Worm (Caenorhabditis elegans) whole organism, young adult: ENCODE results near the gene clec-2.

Source experiments
- F10E7.11 ChIP-seq: sonication (generic microtip); optimal IDR thresholded peaks from 2 replicates; lab custom pipeline; 2017; ENCODE audit warnings: mild to moderate bottlenecking, missing genetic modification characterization, moderate library complexity, missing compliant biosample characterization
- F22D6.2 ChIP-seq: sonication (generic microtip); optimal IDR thresholded peaks from 2 replicates; lab custom pipeline; 2016; ENCODE audit warnings: mild to moderate bottlenecking, missing genetic modification characterization, missing compliant biosample characterization
- F33H1.4 ChIP-seq: fragments of 200-800 bp; sonication (Bioruptor generic); IDR thresholded peaks from 2 replicates; pipeline ENCODE4 v1.3.6; 2022; ENCODE audit warnings: missing genetic modification reagents, missing genetic modification characterization, missing compliant biosample characterization
- F39B2.1 ChIP-seq: fragments of 200-800 bp; sonication (Bioruptor generic); IDR thresholded peaks from 2 replicates; pipeline ENCODE4 v1.3.6; 2022; ENCODE audit warnings: missing genetic modification reagents, missing genetic modification characterization, missing compliant biosample characterization
- F55B11.4 ChIP-seq: sonication (generic microtip); optimal IDR thresholded peaks from 2 replicates; lab custom pipeline; 2016; ENCODE audit warnings: missing compliant biosample characterization, missing genetic modification characterization, borderline replicate concordance; ENCODE audit not compliant: insufficient read depth
- T07F8.4 ChIP-seq: sonication (generic microtip); optimal IDR thresholded peaks from 2 replicates; lab custom pipeline; 2016; ENCODE audit warnings: mild to moderate bottlenecking, missing genetic modification characterization, moderate library complexity, missing compliant biosample characterization
- Y53G8AR.9 ChIP-seq: fragments of 200-800 bp; sonication (Bioruptor generic); conservative IDR thresholded peaks from 2 replicates; pipeline ENCODE4 v1.3.6; 2022; ENCODE audit warnings: missing genetic modification reagents, missing genetic modification characterization, missing compliant biosample characterization
- Y79H2A.3 ChIP-seq: fragments of 200-800 bp; sonication (Bioruptor generic); conservative IDR thresholded peaks from 2 replicates; pipeline ENCODE4 v1.3.6; 2022; ENCODE audit warnings: missing genetic modification reagents, missing genetic modification characterization, missing compliant biosample characterization
- ZK185.1 ChIP-seq: sonication (generic microtip); optimal IDR thresholded peaks from 2 replicates; lab custom pipeline; 2016; ENCODE audit warnings: mild to moderate bottlenecking, missing genetic modification characterization, missing compliant biosample characterization; ENCODE audit not compliant: poor library complexity, severe bottlenecking
- aptf-2 ChIP-seq: fragments of 200-800 bp; sonication (Bioruptor generic); conservative IDR thresholded peaks from 2 replicates; pipeline ENCODE4 v1.3.6; 2022; ENCODE audit warnings: missing genetic modification reagents, missing genetic modification characterization, missing compliant biosample characterization
- atf-7 ChIP-seq: sonication (generic microtip); optimal IDR thresholded peaks from 2 replicates; lab custom pipeline; 2017; ENCODE audit warnings: mild to moderate bottlenecking, missing genetic modification characterization, missing compliant biosample characterization
- bed-1 ChIP-seq: fragments of 200-800 bp; sonication (Bioruptor generic); IDR thresholded peaks from 2 replicates; pipeline ENCODE4 v1.3.6; 2022; ENCODE audit warnings: missing genetic modification reagents, missing genetic modification characterization, missing compliant biosample characterization
- cebp-1 ChIP-seq, 2 experiments: fragments of 200-800 bp in 1 of 2; sonication (Bioruptor generic) in 1 of 2; sonication (generic microtip) in 1 of 2; IDR thresholded peaks in 1 of 2; optimal IDR thresholded peaks in 1 of 2; 2 replicates each; pipeline versions ENCODE4 v1.3.6 to Lab custom; 2017 to 2022; ENCODE audit warnings: missing compliant biosample characterization in 2 of 2, missing genetic modification characterization in 2 of 2, mild to moderate bottlenecking in 1 of 2, missing genetic modification reagents in 1 of 2, moderate library complexity in 1 of 2
- cebp-2 ChIP-seq: fragments of 200-800 bp; sonication (Bioruptor generic); IDR thresholded peaks from 2 replicates; pipeline ENCODE4 v1.3.6; 2022; ENCODE audit warnings: missing genetic modification characterization, missing compliant biosample characterization
- ceh-79 ChIP-seq: sonication (generic microtip); optimal IDR thresholded peaks from 2 replicates; lab custom pipeline; 2017; ENCODE audit warnings: mild to moderate bottlenecking, missing genetic modification characterization, missing compliant biosample characterization
- dox-1 ChIP-seq: fragments of 200-800 bp; sonication (Bioruptor generic); IDR thresholded peaks from 2 replicates; pipeline ENCODE4 v1.3.6; 2022; ENCODE audit warnings: missing genetic modification reagents, missing genetic modification characterization, missing compliant biosample characterization
- egl-18 ChIP-seq: fragments of 200-800 bp; sonication (Bioruptor generic); IDR thresholded peaks from 2 replicates; pipeline ENCODE4 v1.3.6; 2022; ENCODE audit warnings: missing genetic modification reagents, missing genetic modification characterization, missing compliant biosample characterization
- egl-44 ChIP-seq: fragments of 200-800 bp; sonication (Bioruptor generic); IDR thresholded peaks from 2 replicates; pipeline ENCODE4 v1.3.6; 2022; ENCODE audit warnings: missing genetic modification reagents, missing genetic modification characterization, missing compliant biosample characterization
- ets-4 ChIP-seq: fragments of 200-800 bp; sonication (Bioruptor generic); optimal IDR thresholded peaks from 2 replicates; lab custom pipeline; 2018; ENCODE audit warnings: mild to moderate bottlenecking, missing genetic modification characterization, missing compliant biosample characterization
- him-1 ChIP-seq: sonication (generic microtip); optimal IDR thresholded peaks from 2 replicates; lab custom pipeline; 2016; ENCODE audit warnings: missing genotype, missing genetic modification reagents, missing genetic modification characterization, missing compliant biosample characterization
- hmg-20 ChIP-seq: fragments of 200-800 bp; sonication (Bioruptor generic); IDR thresholded peaks from 2 replicates; pipeline ENCODE4 v1.3.6; 2022; ENCODE audit warnings: missing genetic modification reagents, missing genetic modification characterization, missing compliant biosample characterization
- hsf-1 ChIP-seq: fragments of 200-800 bp; sonication (Bioruptor generic); IDR thresholded peaks from 2 replicates; pipeline ENCODE4 v1.3.6; 2022; ENCODE audit warnings: missing genetic modification reagents, missing genetic modification characterization, missing compliant biosample characterization
- lag-1 ChIP-seq: fragments of 200-800 bp; sonication (Bioruptor generic); IDR thresholded peaks from 2 replicates; pipeline ENCODE4 v1.3.6; 2022; ENCODE audit warnings: missing genetic modification reagents, missing genetic modification characterization, missing compliant biosample characterization
- let-526 ChIP-seq: fragments of 200-800 bp; sonication (Bioruptor generic); IDR thresholded peaks from 2 replicates; pipeline ENCODE4 v1.3.6; 2022; ENCODE audit warnings: missing genetic modification reagents, missing genetic modification characterization, missing compliant biosample characterization
- lin-35 ChIP-seq, 3 experiments: fragments of 150-350 bp in 2 of 3; sonication (generic microtip) in 1 of 3; optimal IDR thresholded peaks; 2 replicates each; lab custom pipeline; 2014 to 2018; ENCODE audit warnings: missing biosample characterization in 3 of 3, missing genetic modification characterization in 3 of 3, missing genetic modification reagents in 3 of 3
- lin-54 ChIP-seq: fragments of 200-800 bp; sonication (Bioruptor generic); optimal IDR thresholded peaks from 2 replicates; lab custom pipeline; 2018; ENCODE audit warnings: mild to moderate bottlenecking, missing genetic modification characterization, missing compliant biosample characterization
- madf-6 ChIP-seq: fragments of 200-800 bp; sonication (Bioruptor generic); IDR thresholded peaks from 2 replicates; pipeline ENCODE4 v1.3.6; 2022; ENCODE audit warnings: missing genetic modification reagents, missing genetic modification characterization, missing compliant biosample characterization
- mcd-1 ChIP-seq: fragments of 200-800 bp; sonication (Bioruptor generic); IDR thresholded peaks from 2 replicates; pipeline ENCODE4 v1.3.6; 2022; ENCODE audit warnings: missing genetic modification reagents, missing genetic modification characterization, missing compliant biosample characterization
- nfya-1 ChIP-seq: sonication (generic microtip); optimal IDR thresholded peaks from 2 replicates; lab custom pipeline; 2017; ENCODE audit warnings: antibody characterized with exemption, missing compliant biosample characterization, missing genetic modification characterization, borderline replicate concordance; ENCODE audit not compliant: insufficient read depth
- nhr-27 ChIP-seq: fragments of 200-800 bp; sonication (Bioruptor generic); optimal IDR thresholded peaks from 2 replicates; lab custom pipeline; 2018; ENCODE audit warnings: mild to moderate bottlenecking, missing genetic modification characterization, moderate library complexity, missing compliant biosample characterization
- nhr-80 ChIP-seq: sonication (generic microtip); optimal IDR thresholded peaks from 2 replicates; lab custom pipeline; 2016; ENCODE audit warnings: missing genetic modification characterization, missing compliant biosample characterization
- repo-1 ChIP-seq: sonication (generic microtip); optimal IDR thresholded peaks from 2 replicates; lab custom pipeline; 2017; ENCODE audit warnings: mild to moderate bottlenecking, missing genetic modification characterization, missing compliant biosample characterization
- snpc-3.4 ChIP-seq: sonication (generic microtip); optimal IDR thresholded peaks from 2 replicates; lab custom pipeline; 2017; ENCODE audit warnings: missing genetic modification characterization, mild to moderate bottlenecking, missing compliant biosample characterization, antibody characterized with exemption, moderate library complexity, missing genotype, missing genetic modification reagents
- somi-1 ChIP-seq: fragments of 200-800 bp; sonication (Bioruptor generic); optimal IDR thresholded peaks from 2 replicates; lab custom pipeline; 2018; ENCODE audit warnings: mild to moderate bottlenecking, missing genetic modification characterization, missing compliant biosample characterization
- sptf-2 ChIP-seq: fragments of 200-800 bp; sonication (Bioruptor generic); optimal IDR thresholded peaks from 2 replicates; lab custom pipeline; 2018; ENCODE audit warnings: mild to moderate bottlenecking, missing genetic modification characterization, missing compliant biosample characterization
- tbx-9 ChIP-seq: sonication (generic microtip); optimal IDR thresholded peaks from 2 replicates; lab custom pipeline; 2016; ENCODE audit warnings: borderline replicate concordance, missing genetic modification characterization, inconsistent platforms, missing compliant biosample characterization
- unc-130 ChIP-seq: sonication (generic microtip); optimal IDR thresholded peaks from 2 replicates; lab custom pipeline; 2016; ENCODE audit warnings: missing genetic modification reagents, missing genetic modification characterization, missing compliant biosample characterization
- unc-62 ChIP-seq: fragments of 150-350 bp; optimal IDR thresholded peaks from 2 replicates; lab custom pipeline; 2014; ENCODE audit warnings: missing biosample characterization, missing genetic modification reagents, missing genetic modification characterization
- xnd-1 ChIP-seq: sonication (generic microtip); optimal IDR thresholded peaks from 2 replicates; lab custom pipeline; 2016; ENCODE audit warnings: missing genotype, missing genetic modification reagents, missing genetic modification characterization, missing compliant biosample characterization
- zim-3 ChIP-seq: sonication (generic microtip); optimal IDR thresholded peaks from 2 replicates; lab custom pipeline; 2017; ENCODE audit warnings: mild to moderate bottlenecking, missing genetic modification characterization, moderate library complexity, missing compliant biosample characterization
- ztf-26 ChIP-seq: sonication (generic microtip); optimal IDR thresholded peaks from 2 replicates; lab custom pipeline; 2017; ENCODE audit warnings: missing genetic modification characterization, missing compliant biosample characterization

clec-2 gene

ce11 chrII:2973940-2974402 is 49.3 kb downstream of the clec-2 start (continued):
- TF ChIP-seq zim-3 (tag; lab: Kevin White, UChicago): peak; percentile 54
- TF ChIP-seq bed-1: no peak
- TF ChIP-seq F22D6.2 (tag; lab: Kevin White, UChicago): peak; percentile 46
- peak; percentile 91 for TF ChIP-seq dox-1 (GFP tag; lab: Robert Waterston, UW)
- no peak for TF ChIP-seq unc-62 (GFP tag; lab: Kevin White, UChicago)
- TF ChIP-seq atf-7 (tag; lab: Kevin White, UChicago): peak; percentile 98
- peak; percentile 35 for TF ChIP-seq ceh-79 (tag; lab: Kevin White, UChicago)
- no peak for TF ChIP-seq unc-130
- no peak; the same call in 1 of the 2 replicates for TF ChIP-seq F33H1.4
- no peak for TF ChIP-seq snpc-3.4 (tag; lab: Kevin White, UChicago)
- no peak for TF ChIP-seq him-1 (tag; lab: Kevin White, UChicago)
- peak; percentile 92 for TF ChIP-seq let-526 (GFP tag; lab: Robert Waterston, UW)
- peak; percentile 62 for TF ChIP-seq F10E7.11
- TF ChIP-seq egl-44 (GFP tag; lab: Robert Waterston, UW): peak; percentile 95
- peak; percentile 85 for TF ChIP-seq Y53G8AR.9 (GFP tag; lab: Robert Waterston, UW)
- no peak for TF ChIP-seq F39B2.1 (GFP tag; lab: Robert Waterston, UW)
- peak; percentile 87 for TF ChIP-seq lag-1 (GFP tag; lab: Robert Waterston, UW)
- TF ChIP-seq nhr-80 (tag; lab: Kevin White, UChicago): peak; percentile 23
- TF ChIP-seq hsf-1 (GFP tag; lab: Robert Waterston, UW): peak; percentile 83
- TF ChIP-seq tbx-9 (tag; lab: Kevin White, UChicago): no peak
- no peak for TF ChIP-seq T07F8.4 (tag; lab: Kevin White, UChicago)
- peak; percentile 54; the same call in 1 of the 2 replicates for TF ChIP-seq hmg-20 (GFP tag; lab: Robert Waterston, UW)
- no peak for TF ChIP-seq nfya-1 (tag; lab: Kevin White, UChicago)
- no peak for TF ChIP-seq nhr-27 (tag; lab: Kevin White, UChicago)
- peak; percentile 91 for TF ChIP-seq repo-1 (tag; lab: Kevin White, UChicago)
- TF ChIP-seq lin-35 (GFP tag; optimal IDR thresholded peaks at IDR 0.05; lab: Kevin White, UChicago): peak in 1 of 3 experiments; percentile 83
- TF ChIP-seq xnd-1 (tag; lab: Kevin White, UChicago): no peak
- TF ChIP-seq ztf-26: peak; percentile 97
- peak; percentile 95 for TF ChIP-seq mcd-1 (GFP tag; lab: Robert Waterston, UW)
- 0 out of 2 replicates have a peak, but pooled peaks have one; percentile 50 for TF ChIP-seq aptf-2
- no peak for TF ChIP-seq F55B11.4
- TF ChIP-seq ets-4 (GFP tag; lab: Kevin White, UChicago): peak; percentile 43
- TF ChIP-seq cebp-2 (GFP tag; lab: Robert Waterston, UW): peak; percentile 78; the same call in 1 of the 2 replicates
- peak; percentile 47; the same call in 1 of the 2 replicates for TF ChIP-seq madf-6 (GFP tag; lab: Robert Waterston, UW)
- peak; percentile 4 for TF ChIP-seq sptf-2 (GFP tag; lab: Kevin White, UChicago)
- peak; percentile 96 for TF ChIP-seq somi-1 (GFP tag; lab: Kevin White, UChicago)
- TF ChIP-seq ZK185.1 (tag; lab: Kevin White, UChicago): peak; percentile 68
- peak; percentile 91 for TF ChIP-seq egl-18 (GFP tag; lab: Robert Waterston, UW)
- TF ChIP-seq Y79H2A.3: no peak
- TF ChIP-seq cebp-1 (GFP tag; IDR thresholded peaks at IDR 0.05; lab: Robert Waterston, UW): peak; percentile 64; the same call in 1 of the 2 replicates
- TF ChIP-seq cebp-1 (tag; optimal IDR thresholded peaks at IDR 0.05; lab: Kevin White, UChicago): peak; percentile 92
- peak; percentile 70 for TF ChIP-seq lin-54 (GFP tag; lab: Kevin White, UChicago)
